Fruit fly (Drosophila melanogaster): ENCODE data around the gene Trm7-34.
A peak's percentile ranks its signal among the peaks of the same experiment; 100 is the strongest.

Gene Trm7-34

dm6 chr3R:21133517-21133916 is at the start of gene Trm7-34:
Gene Trm7-34 (minus strand): TSS chr3R:21133881.
- no peak for TF ChIP-seq Hr96 (GFP tag; optimal IDR thresholded peaks at IDR 0.05)
- no peak for TF ChIP-seq CG7101 (tag; optimal IDR thresholded peaks at IDR 0.05)
- no peak for TF ChIP-seq CG7045 (GFP tag; optimal IDR thresholded peaks at IDR 0.05)
- no peak for TF ChIP-seq Mnt (GFP tag; optimal IDR thresholded peaks at IDR 0.05)
- no peak for TF ChIP-seq cnc (optimal IDR thresholded peaks at IDR 0.05)
- no peak for TF ChIP-seq ovo (GFP tag; optimal IDR thresholded peaks at IDR 0.05)
- TF ChIP-seq CG12768 (GFP tag; optimal IDR thresholded peaks at IDR 0.05) = no peak
- no peak for TF ChIP-seq kay (GFP tag; ENCODE audit: borderline replicate concordance)
- TF ChIP-seq toe (GFP tag; optimal IDR thresholded peaks at IDR 0.05) = no peak
- no peak for TF ChIP-seq cic (GFP tag; optimal IDR thresholded peaks at IDR 0.05)
- TF ChIP-seq tj (GFP tag; optimal IDR thresholded peaks at IDR 0.05) = no peak

- TF ChIP-seq bab1 (GFP tag; optimal IDR thresholded peaks at IDR 0.05) (no peak), cnc (optimal IDR thresholded peaks at IDR 0.05) (no peak), cic (GFP tag; optimal IDR thresholded peaks at IDR 0.05) (peak; percentile 79), kay (GFP tag; ENCODE audit: borderline replicate concordance) (peak; percentile 80)
Observed at dm6 chr3R:21181957-21182356, 48.3 kb upstream of the Trm7-34 start.

dm6 chr3R:21180391-21180796 is 46.7 kb upstream of the Trm7-34 start:
- peak; percentile 84 for TF ChIP-seq kay (GFP tag; ENCODE audit: borderline replicate concordance)
- peak; percentile 26 for TF ChIP-seq Clk (GFP tag; optimal IDR thresholded peaks at IDR 0.05)
- TF ChIP-seq CG7045 (GFP tag; optimal IDR thresholded peaks at IDR 0.05) = peak; percentile 44
- TF ChIP-seq cnc (optimal IDR thresholded peaks at IDR 0.05) = no peak
- peak; percentile 3 for TF ChIP-seq toe (GFP tag; optimal IDR thresholded peaks at IDR 0.05)
- peak; percentile 5 for TF ChIP-seq tj (GFP tag; optimal IDR thresholded peaks at IDR 0.05)
- TF ChIP-seq CG5204 (GFP tag; optimal IDR thresholded peaks at IDR 0.05) = no peak
- TF ChIP-seq ovo (GFP tag; optimal IDR thresholded peaks at IDR 0.05) = no peak
- TF ChIP-seq CG33017 (tag; optimal IDR thresholded peaks at IDR 0.05) = peak; percentile 48
- TF ChIP-seq CG12768 (GFP tag; optimal IDR thresholded peaks at IDR 0.05) = peak; percentile 85
- TF ChIP-seq CG1620 (GFP tag; optimal IDR thresholded peaks at IDR 0.05) = no peak
- peak; percentile 56 for TF ChIP-seq CG7101 (tag; optimal IDR thresholded peaks at IDR 0.05)
- peak; percentile 50 for TF ChIP-seq CG14711 (tag; optimal IDR thresholded peaks at IDR 0.05)
- TF ChIP-seq bab1 (GFP tag; optimal IDR thresholded peaks at IDR 0.05) = no peak
- TF ChIP-seq CG11617 (GFP tag; optimal IDR thresholded peaks at IDR 0.05) = peak; percentile 65
- peak; percentile 77 for TF ChIP-seq cic (GFP tag; optimal IDR thresholded peaks at IDR 0.05)
- TF ChIP-seq Hr96 (GFP tag; optimal IDR thresholded peaks at IDR 0.05) = peak; percentile 38
- TF ChIP-seq Mnt (GFP tag; optimal IDR thresholded peaks at IDR 0.05) = peak; percentile 4

- TF ChIP-seq toe (GFP tag; optimal IDR thresholded peaks at IDR 0.05) (peak; percentile 11), kay (GFP tag; ENCODE audit: borderline replicate concordance) (no peak)
Observed at dm6 chr3R:21179592-21180390, 46.1 kb upstream of the Trm7-34 start.

dm6 chr3R:21176663-21177145 is 43.0 kb upstream of the Trm7-34 start:
- TF ChIP-seq CG1620 (GFP tag; optimal IDR thresholded peaks at IDR 0.05) = no peak
- peak; percentile 90 for TF ChIP-seq cic (GFP tag; optimal IDR thresholded peaks at IDR 0.05)
- TF ChIP-seq CG5204 (GFP tag; optimal IDR thresholded peaks at IDR 0.05) = peak; percentile 10
- no peak for TF ChIP-seq bab1 (GFP tag; optimal IDR thresholded peaks at IDR 0.05)
- TF ChIP-seq CG7101 (tag; optimal IDR thresholded peaks at IDR 0.05) = peak; percentile 77
- TF ChIP-seq toe (GFP tag; optimal IDR thresholded peaks at IDR 0.05) = no peak
- TF ChIP-seq Mnt (GFP tag; optimal IDR thresholded peaks at IDR 0.05) = peak; percentile 47
- TF ChIP-seq CG33017 (tag; optimal IDR thresholded peaks at IDR 0.05) = peak; percentile 51
- peak; percentile 24 for TF ChIP-seq Crg-1 (GFP tag; optimal IDR thresholded peaks at IDR 0.05)
- peak; percentile 46 for TF ChIP-seq CG14711 (tag; optimal IDR thresholded peaks at IDR 0.05)
- TF ChIP-seq cnc (optimal IDR thresholded peaks at IDR 0.05) = no peak
- peak; percentile 74 for TF ChIP-seq ovo (GFP tag; optimal IDR thresholded peaks at IDR 0.05)
- peak; percentile 73 for TF ChIP-seq CG11617 (GFP tag; optimal IDR thresholded peaks at IDR 0.05)
- TF ChIP-seq Hr96 (GFP tag; optimal IDR thresholded peaks at IDR 0.05) = no peak
- peak; percentile 19 for TF ChIP-seq tj (GFP tag; optimal IDR thresholded peaks at IDR 0.05)
- TF ChIP-seq pad (GFP tag; optimal IDR thresholded peaks at IDR 0.05) = peak; percentile 52
- TF ChIP-seq Clk (GFP tag; optimal IDR thresholded peaks at IDR 0.05) = no peak
- TF ChIP-seq CG12768 (GFP tag; optimal IDR thresholded peaks at IDR 0.05) = peak; percentile 72
- TF ChIP-seq kay (GFP tag; ENCODE audit: borderline replicate concordance) = no peak
- TF ChIP-seq CG7045 (GFP tag; optimal IDR thresholded peaks at IDR 0.05) = peak; percentile 70

dm6 chr3R:21169525-21170149 is 36.0 kb upstream of the Trm7-34 start:
- no peak for TF ChIP-seq kay (GFP tag; ENCODE audit: borderline replicate concordance)
- TF ChIP-seq tj (GFP tag; optimal IDR thresholded peaks at IDR 0.05) = peak; percentile 91
